Worm (Caenorhabditis elegans): ENCODE data around the gene D2045.7.

D2045.7 gene

ce11 chrIII:10525927-10526326, 46.6 kb downstream of the D2045.7 start:
- TF ChIP-seq efl-1 (optimal IDR thresholded peaks at IDR 0.05) (peak in 1 of 2 experiments; percentile 23), efl-1 (GFP tag; optimal IDR thresholded peaks at IDR 0.05 in 1 of 2) (no peak), irx-1 (tag; optimal IDR thresholded peaks at IDR 0.05) (no peak), pag-3 (tag; optimal IDR thresholded peaks at IDR 0.05; ENCODE audit: borderline replicate concordance, insufficient read depth) (peak; percentile 39), sox-4 (tag; optimal IDR thresholded peaks at IDR 0.05) (no peak), mef-2 (tag; optimal IDR thresholded peaks at IDR 0.05) (no peak), aha-1 (tag; optimal IDR thresholded peaks at IDR 0.05) (no peak), unc-86 (tag; optimal IDR thresholded peaks at IDR 0.05) (no peak), hlh-17 (GFP tag; optimal IDR thresholded peaks at IDR 0.05; ENCODE audit: borderline replicate concordance) (no peak), ztf-4 (tag; optimal IDR thresholded peaks at IDR 0.05) (no peak), Y116A8C.19 (tag; optimal IDR thresholded peaks at IDR 0.05; ENCODE audit: borderline replicate concordance) (no peak), lin-39 (tag; optimal IDR thresholded peaks at IDR 0.05) (peak; percentile 11), fos-1 (tag; optimal IDR thresholded peaks at IDR 0.05) (no peak), unc-62 (GFP tag; optimal IDR thresholded peaks at IDR 0.05) (no peak), F16B12.6 (tag; optimal IDR thresholded peaks at IDR 0.05) (no peak), egl-13 (tag; optimal IDR thresholded peaks at IDR 0.05) (no peak), pax-3 (tag; optimal IDR thresholded peaks at IDR 0.05) (no peak), mep-1 (tag; optimal IDR thresholded peaks at IDR 0.05) (no peak), vab-15 (tag; optimal IDR thresholded peaks at IDR 0.05) (peak; percentile 98), ceh-88 (GFP tag; IDR thresholded peaks at IDR 0.05) (no peak), mab-9 (GFP tag; IDR thresholded peaks at IDR 0.05) (no peak), rnt-1 (tag; optimal IDR thresholded peaks at IDR 0.05) (peak; percentile 72), lsy-2 (tag; optimal IDR thresholded peaks at IDR 0.05) (peak; percentile 27 to 48), lin-14 (GFP tag; optimal IDR thresholded peaks at IDR 0.05) (peak; percentile 77), hlh-4 (tag; optimal IDR thresholded peaks at IDR 0.05) (no peak), unc-130 (tag; optimal IDR thresholded peaks at IDR 0.05) (peak; percentile 51), snu-23 (GFP tag; optimal IDR thresholded peaks at IDR 0.05) (peak; percentile 53), nhr-19 (GFP tag; conservative IDR thresholded peaks at IDR 0.05) (peak; percentile 19; the same call in 1 of the 2 replicates), nhr-84 (tag; optimal IDR thresholded peaks at IDR 0.05) (no peak), zip-4 (GFP tag; optimal IDR thresholded peaks at IDR 0.05) (no peak), dsc-1 (tag; optimal IDR thresholded peaks at IDR 0.05) (peak; percentile 40), nhr-20 (tag; optimal IDR thresholded peaks at IDR 0.05) (peak; percentile 11), isw-1 (GFP tag; IDR thresholded peaks at IDR 0.05) (no peak), jun-1 (tag; optimal IDR thresholded peaks at IDR 0.05) (no peak), egl-27 (tag; optimal IDR thresholded peaks at IDR 0.05) (no peak), skn-1 (tag; optimal IDR thresholded peaks at IDR 0.05) (no peak), lin-15B (tag; optimal IDR thresholded peaks at IDR 0.05) (no peak), ztf-11 (tag; optimal IDR thresholded peaks at IDR 0.05) (no peak), blmp-1 (tag; optimal IDR thresholded peaks at IDR 0.05) (no peak), mdl-1 (tag; optimal IDR thresholded peaks at IDR 0.05) (peak in 1 of 2 experiments; percentile 7), efl-3 (GFP tag; optimal IDR thresholded peaks at IDR 0.05) (no peak), nhr-71 (tag; optimal IDR thresholded peaks at IDR 0.05) (peak; percentile 70), lin-35 (GFP tag; optimal IDR thresholded peaks at IDR 0.05) (peak in 1 of 2 experiments; percentile 23), ces-1 (GFP tag; optimal IDR thresholded peaks at IDR 0.05) (no peak), sptf-1 (tag; optimal IDR thresholded peaks at IDR 0.05) (no peak), ceh-8 (GFP tag; optimal IDR thresholded peaks at IDR 0.05) (no peak), C16A3.4 (tag; optimal IDR thresholded peaks at IDR 0.05) (no peak), xbp-1 (tag; optimal IDR thresholded peaks at IDR 0.05) (no peak), grh-1 (GFP tag; IDR thresholded peaks at IDR 0.05) (no peak), nhr-77 (tag; optimal IDR thresholded peaks at IDR 0.05) (no peak)

Data from whole organism, L1 larva.